ENCODE assay signal across 3 fruit fly cellular contexts in genomic region chr2L:17470630-17471029, dm6.
TF ChIP-seq lines count a peak whose summit lies in the region.

No protein-coding gene starts in this region.

- TF ChIP-seq CTCF in whole organism, embryonic (GFP tag; optimal IDR thresholded peaks at IDR 0.05; lab: Kevin White, UChicago), result no peak

TF ChIP-seq in whole organism, embryonic, 481 proteins besides CTCF, POLR2A, EP300 and RAD21 (continues in another document):
- TF ChIP-seq amos (GFP tag; IDR thresholded peaks at IDR 0.05; lab: Robert Waterston, UW; ENCODE audit: partially characterized antibody), result no peak
- peak; percentile 61 for TF ChIP-seq NK7.1 (GFP tag; optimal IDR thresholded peaks at IDR 0.05; lab: Kevin White, UChicago)
- no peak for TF ChIP-seq Nf-YB (GFP tag; optimal IDR thresholded peaks at IDR 0.05; lab: Kevin White, UChicago)
- no peak for TF ChIP-seq CG10267 (tag; optimal IDR thresholded peaks at IDR 0.05; lab: Kevin White, UChicago)
- TF ChIP-seq CG7372 (GFP tag; IDR thresholded peaks at IDR 0.05; lab: Robert Waterston, UW), result no peak
- TF ChIP-seq Dref (GFP tag; IDR thresholded peaks at IDR 0.05; lab: Robert Waterston, UW), result no peak
- TF ChIP-seq CG9876 (GFP tag; optimal IDR thresholded peaks at IDR 0.05; lab: Kevin White, UChicago), result no peak
- no peak for TF ChIP-seq run (tag; optimal IDR thresholded peaks at IDR 0.05; lab: Kevin White, UChicago)
- no peak for TF ChIP-seq Opbp (GFP tag; IDR thresholded peaks at IDR 0.05; lab: Robert Waterston, UW; ENCODE audit: partially characterized antibody)
- no peak for TF ChIP-seq ac (GFP tag; optimal IDR thresholded peaks at IDR 0.05; lab: Kevin White, UChicago)
- TF ChIP-seq CG18619 (GFP tag; optimal IDR thresholded peaks at IDR 0.05; lab: Kevin White, UChicago), result peak; percentile 68
- TF ChIP-seq CG15601 (tag; optimal IDR thresholded peaks at IDR 0.05; lab: Kevin White, UChicago), result no peak
- no peak for TF ChIP-seq CG6791 (GFP tag; IDR thresholded peaks at IDR 0.05; lab: Robert Waterston, UW; ENCODE audit: partially characterized antibody)
- no peak for TF ChIP-seq Ada2b (GFP tag; IDR thresholded peaks at IDR 0.05; lab: Robert Waterston, UW)
- peak in 1 of 2 experiments; percentile 27 for TF ChIP-seq chif (GFP tag; optimal IDR thresholded peaks at IDR 0.05; lab: Kevin White, UChicago)
- TF ChIP-seq CG32772 (GFP tag; IDR thresholded peaks at IDR 0.05; lab: Robert Waterston, UW), result no peak
- TF ChIP-seq Lpt (GFP tag; optimal IDR thresholded peaks at IDR 0.05; lab: Kevin White, UChicago), result no peak
- peak; percentile 56; the same call in 1 of the 2 replicates for TF ChIP-seq CG11696 (GFP tag; IDR thresholded peaks at IDR 0.05; lab: Robert Waterston, UW)
- no peak for TF ChIP-seq CG4820 (GFP tag; optimal IDR thresholded peaks at IDR 0.05; lab: Kevin White, UChicago)
- TF ChIP-seq Elba2 (GFP tag; optimal IDR thresholded peaks at IDR 0.05; lab: Kevin White, UChicago), result no peak
- no peak for TF ChIP-seq CG10979 (tag; optimal IDR thresholded peaks at IDR 0.05; lab: Kevin White, UChicago)
- peak; percentile 14 for TF ChIP-seq Sry-δ (GFP tag; optimal IDR thresholded peaks at IDR 0.05; lab: Kevin White, UChicago)
- peak; percentile 86 for TF ChIP-seq schlank (tag; optimal IDR thresholded peaks at IDR 0.05; lab: Kevin White, UChicago)
- no peak for TF ChIP-seq CG2129 (GFP tag; IDR thresholded peaks at IDR 0.05; lab: Robert Waterston, UW; ENCODE audit: partially characterized antibody)
- no peak for TF ChIP-seq CG3838 (GFP tag; optimal IDR thresholded peaks at IDR 0.05; lab: Kevin White, UChicago)
- no peak for TF ChIP-seq croc (GFP tag; conservative IDR thresholded peaks at IDR 0.05; lab: Robert Waterston, UW)
- TF ChIP-seq bowl (GFP tag; IDR thresholded peaks at IDR 0.05; lab: Robert Waterston, UW), result no peak
- TF ChIP-seq CG6854 (GFP tag; optimal IDR thresholded peaks at IDR 0.05; lab: Kevin White, UChicago), result peak; percentile 80
- no peak for TF ChIP-seq D (optimal IDR thresholded peaks at IDR 0.05; lab: Kevin White, UChicago)
- no peak for TF ChIP-seq D (GFP tag; optimal IDR thresholded peaks at IDR 0.05; lab: Kevin White, UChicago)
- TF ChIP-seq dysf (GFP tag; IDR thresholded peaks at IDR 0.05; lab: Robert Waterston, UW), result peak; percentile 26; the same call in 1 of the 3 replicates

TF ChIP-seq in whole organism, prepupa, 60 proteins besides CTCF, POLR2A, EP300 and RAD21:
- TF ChIP-seq Ets96B (tag; optimal IDR thresholded peaks at IDR 0.05; lab: Kevin White, UChicago) (no peak), vri (GFP tag; optimal IDR thresholded peaks at IDR 0.05; lab: Kevin White, UChicago) (peak; percentile 19), fkh (GFP tag; optimal IDR thresholded peaks at IDR 0.05; lab: Kevin White, UChicago) (peak; percentile 76), CG3032 (tag; optimal IDR thresholded peaks at IDR 0.05; lab: Kevin White, UChicago) (no peak)

TF ChIP-seq in whole organism, wandering third instar larva, 38 proteins besides CTCF, POLR2A, EP300 and RAD21:
- TF ChIP-seq jim (GFP tag; optimal IDR thresholded peaks at IDR 0.05; lab: Kevin White, UChicago) (peak; percentile 36), brk (GFP tag; optimal IDR thresholded peaks at IDR 0.05; lab: Kevin White, UChicago) (no peak), dmrt93B (GFP tag; optimal IDR thresholded peaks at IDR 0.05; lab: Kevin White, UChicago) (peak; percentile 30), CG9705 (GFP tag; optimal IDR thresholded peaks at IDR 0.05; lab: Kevin White, UChicago) (peak; percentile 19), Vsx2 (GFP tag; optimal IDR thresholded peaks at IDR 0.05; lab: Kevin White, UChicago; ENCODE audit: partially characterized antibody) (no peak), sage (GFP tag; optimal IDR thresholded peaks at IDR 0.05; lab: Kevin White, UChicago) (no peak), N (GFP tag; optimal IDR thresholded peaks at IDR 0.05; lab: Kevin White, UChicago) (no peak), fru (GFP tag; optimal IDR thresholded peaks at IDR 0.05; lab: Kevin White, UChicago) (no peak), woc (GFP tag; optimal IDR thresholded peaks at IDR 0.05; lab: Kevin White, UChicago) (no peak), GATAd (GFP tag; optimal IDR thresholded peaks at IDR 0.05; lab: Kevin White, UChicago) (no peak), Hnf4 (GFP tag; optimal IDR thresholded peaks at IDR 0.05; lab: Kevin White, UChicago) (peak; percentile 80), ey (GFP tag; optimal IDR thresholded peaks at IDR 0.05; lab: Kevin White, UChicago) (no peak), usp (GFP tag; optimal IDR thresholded peaks at IDR 0.05; lab: Kevin White, UChicago) (no peak), sv (GFP tag; optimal IDR thresholded peaks at IDR 0.05; lab: Kevin White, UChicago) (no peak), dl (GFP tag; optimal IDR thresholded peaks at IDR 0.05; lab: Kevin White, UChicago; ENCODE audit: insufficient read depth in 1 of 2, partially characterized antibody in 2 of 2) (no peak), Dfd (GFP tag; optimal IDR thresholded peaks at IDR 0.05; lab: Kevin White, UChicago) (no peak), Hr78 (GFP tag; optimal IDR thresholded peaks at IDR 0.05; lab: Kevin White, UChicago) (no peak), Hr83 (GFP tag; optimal IDR thresholded peaks at IDR 0.05; lab: Kevin White, UChicago; ENCODE audit: poor library complexity, severe bottlenecking) (peak; percentile 89), rgr (GFP tag; optimal IDR thresholded peaks at IDR 0.05; lab: Kevin White, UChicago) (peak; percentile 80), CG32264 (GFP tag; optimal IDR thresholded peaks at IDR 0.05; lab: Kevin White, UChicago) (peak; percentile 8), Mio (GFP tag; optimal IDR thresholded peaks at IDR 0.05; lab: Kevin White, UChicago) (no peak), Jra (GFP tag; optimal IDR thresholded peaks at IDR 0.05; lab: Kevin White, UChicago) (peak; percentile 45), h (GFP tag; optimal IDR thresholded peaks at IDR 0.05; lab: Kevin White, UChicago) (peak; percentile 69), Rel (GFP tag; optimal IDR thresholded peaks at IDR 0.05; lab: Kevin White, UChicago) (no peak), Rel (tag; optimal IDR thresholded peaks at IDR 0.05; lab: Kevin White, UChicago) (no peak), br (GFP tag; optimal IDR thresholded peaks at IDR 0.05; lab: Kevin White, UChicago) (peak; percentile 32), foxo (GFP tag; optimal IDR thresholded peaks at IDR 0.05; lab: Kevin White, UChicago) (peak in 1 of 2 experiments; percentile 58), OdsH (GFP tag; optimal IDR thresholded peaks at IDR 0.05; lab: Kevin White, UChicago) (peak; percentile 81), tai (GFP tag; optimal IDR thresholded peaks at IDR 0.05; lab: Kevin White, UChicago) (no peak), CrebA (GFP tag; optimal IDR thresholded peaks at IDR 0.05; lab: Kevin White, UChicago; ENCODE audit: borderline replicate concordance) (no peak), psq (GFP tag; optimal IDR thresholded peaks at IDR 0.05; lab: Kevin White, UChicago) (peak; percentile 50), HLH106 (tag; optimal IDR thresholded peaks at IDR 0.05; lab: Kevin White, UChicago) (peak; percentile 33), Sp1 (GFP tag; optimal IDR thresholded peaks at IDR 0.05; lab: Kevin White, UChicago) (peak; percentile 20), Myc (optimal IDR thresholded peaks at IDR 0.05; lab: Kevin White, UChicago) (no peak)

Comparison
In these comparisons a context has a peak if more than half of its experiments do, and no peak if none do; other contexts are left out.
1. Of the 7 proteins assayed by ChIP-seq in both whole organism, embryonic and whole organism, prepupa: peak only in whole organism, embryonic: CG6854; only in whole organism, prepupa: none; in both: none; in neither: 6.